Fruit fly (Drosophila melanogaster) whole organism, embryonic: Measurements from ENCODE around the gene SsRbeta.

Experiments used
- B-H2 ChIP-seq: fragments of 200-800 bp; sonication (Bioruptor generic); optimal IDR thresholded peaks from 2 replicates; lab custom pipeline; 2018; ENCODE audit warnings: missing biosample characterization, mild to moderate bottlenecking, missing genetic modification characterization
- CG10147 ChIP-seq: fragments of 200-800 bp; sonication (Bioruptor generic); optimal IDR thresholded peaks from 2 replicates; lab custom pipeline; 2019; ENCODE audit warnings: missing biosample characterization, mild to moderate bottlenecking, missing genetic modification characterization, moderate library complexity
- CG10543 ChIP-seq: fragments of 200-800 bp; sonication (Bioruptor generic); optimal IDR thresholded peaks from 3 replicates; lab custom pipeline; 2017; ENCODE audit warnings: missing biosample characterization, mild to moderate bottlenecking, missing genetic modification characterization, moderate library complexity
- CG11247 ChIP-seq: fragments of 200-800 bp; sonication (Bioruptor generic); IDR thresholded peaks from 2 replicates; pipeline ENCODE4 v1.3.6; 2022; ENCODE audit warnings: missing biosample characterization, missing genetic modification characterization
- CG12942 ChIP-seq: fragments of 200-800 bp; sonication (Bioruptor generic); optimal IDR thresholded peaks from 3 replicates; lab custom pipeline; 2016; ENCODE audit warnings: missing biosample characterization, missing genetic modification characterization
- CG13894 ChIP-seq: fragments of 200-800 bp; sonication (Bioruptor generic); optimal IDR thresholded peaks from 3 replicates; lab custom pipeline; 2018; ENCODE audit warnings: missing biosample characterization, mild to moderate bottlenecking, missing genetic modification characterization, moderate library complexity
- CG1603 ChIP-seq: fragments of 200-800 bp; sonication (Bioruptor generic); optimal IDR thresholded peaks from 2 replicates; lab custom pipeline; 2019; ENCODE audit warnings: missing biosample characterization, mild to moderate bottlenecking, missing genetic modification characterization, moderate library complexity
- CG18599 ChIP-seq: fragments of 200-800 bp; sonication (Bioruptor generic); optimal IDR thresholded peaks from 3 replicates; lab custom pipeline; 2017; ENCODE audit warnings: missing biosample characterization, missing genetic modification characterization, mild to moderate bottlenecking, moderate library complexity, missing genetic modification reagents
- CG18619 ChIP-seq: fragments of 200-800 bp; sonication (Bioruptor generic); optimal IDR thresholded peaks from 3 replicates; lab custom pipeline; 2017; ENCODE audit warnings: missing biosample characterization, mild to moderate bottlenecking, missing genetic modification characterization
- CG2120 ChIP-seq: fragments of 200-800 bp; sonication (Bioruptor generic); optimal IDR thresholded peaks from 3 replicates; lab custom pipeline; 2016; ENCODE audit warnings: missing biosample characterization, missing genetic modification characterization
- CG31388 ChIP-seq: fragments of 200-800 bp; sonication (Bioruptor generic); optimal IDR thresholded peaks from 2 replicates; lab custom pipeline; 2016; ENCODE audit warnings: missing biosample characterization, missing genetic modification characterization
- CG33213 ChIP-seq: fragments of 200-800 bp; sonication (Bioruptor generic); optimal IDR thresholded peaks from 3 replicates; lab custom pipeline; 2016; ENCODE audit warnings: missing biosample characterization, missing genetic modification characterization
- CG33557 ChIP-seq: fragments of 200-800 bp; sonication (Bioruptor generic); optimal IDR thresholded peaks from 2 replicates; lab custom pipeline; 2019; ENCODE audit warnings: missing biosample characterization, mild to moderate bottlenecking, missing genetic modification characterization, moderate library complexity
- CG4730 ChIP-seq: fragments of 200-800 bp; sonication (Bioruptor generic); IDR thresholded peaks from 2 replicates; pipeline ENCODE4 v1.3.6; 2022; ENCODE audit warnings: missing biosample characterization, missing genetic modification characterization
- CG4854 ChIP-seq: fragments of 200-800 bp; sonication (Bioruptor generic); optimal IDR thresholded peaks from 2 replicates; lab custom pipeline; 2016; ENCODE audit warnings: missing biosample characterization, missing genetic modification characterization, inconsistent platforms
- CG5953 ChIP-seq: fragments of 200-800 bp; sonication (Bioruptor generic); IDR thresholded peaks from 2 replicates; pipeline ENCODE4 v1.3.6; 2022; ENCODE audit warnings: missing biosample characterization, missing genetic modification characterization
- CG6854 ChIP-seq: fragments of 200-800 bp; sonication (Bioruptor generic); optimal IDR thresholded peaks from 3 replicates; lab custom pipeline; 2017; ENCODE audit warnings: missing biosample characterization, mild to moderate bottlenecking, missing genetic modification characterization
- CG9437 ChIP-seq: fragments of 200-800 bp; sonication (Bioruptor generic); optimal IDR thresholded peaks from 2 replicates; lab custom pipeline; 2018; ENCODE audit warnings: missing biosample characterization, mild to moderate bottlenecking, missing genetic modification characterization
- Dbx ChIP-seq: fragments of 200-800 bp; sonication (Bioruptor generic); IDR thresholded peaks from 3 replicates; pipeline ENCODE4 v1.3.6; 2022; ENCODE audit warnings: missing biosample characterization, missing genetic modification characterization
- HHEX ChIP-seq: fragments of 200-800 bp; sonication (Bioruptor generic); optimal IDR thresholded peaks from 3 replicates; lab custom pipeline; 2017; ENCODE audit warnings: missing biosample characterization, mild to moderate bottlenecking, missing genetic modification characterization, missing genetic modification reagents
- Hr39 ChIP-seq: fragments of >200 bp; optimal IDR thresholded peaks from 2 replicates; lab custom pipeline; 2017
- Opbp ChIP-seq: fragments of 200-800 bp; sonication (Bioruptor generic); IDR thresholded peaks from 3 replicates; pipeline ENCODE4 v1.3.6; 2022; ENCODE audit warnings: missing biosample characterization, missing genetic modification characterization; ENCODE audit not compliant: partially characterized antibody
- Ptx1 ChIP-seq: fragments of 200-800 bp; sonication (Bioruptor generic); IDR thresholded peaks from 2 replicates; pipeline ENCODE4 v1.3.6; 2022; ENCODE audit warnings: missing biosample characterization, missing genetic modification characterization
- Xbp1 ChIP-seq: fragments of 200-800 bp; sonication (Bioruptor generic); optimal IDR thresholded peaks from 3 replicates; lab custom pipeline; 2016; ENCODE audit warnings: missing biosample characterization, mild to moderate bottlenecking, missing genetic modification characterization
- ab ChIP-seq: fragments of 200-800 bp; sonication (Bioruptor generic); optimal IDR thresholded peaks from 2 replicates; lab custom pipeline; 2016; ENCODE audit warnings: missing biosample characterization, missing genetic modification characterization
- al ChIP-seq: fragments of 200-800 bp; sonication (Bioruptor generic); IDR thresholded peaks from 2 replicates; pipeline ENCODE4 v1.3.6; 2022; ENCODE audit warnings: missing biosample characterization, missing genetic modification characterization
- ase ChIP-seq: fragments of 200-800 bp; sonication (Bioruptor generic); IDR thresholded peaks from 3 replicates; pipeline ENCODE4 v1.3.6; 2022; ENCODE audit warnings: missing biosample characterization, missing genetic modification characterization
- bcd ChIP-seq: fragments of 200-800 bp; sonication (Bioruptor generic); optimal IDR thresholded peaks from 2 replicates; lab custom pipeline; 2017; ENCODE audit warnings: missing biosample characterization, mild to moderate bottlenecking, missing genetic modification characterization
- bsh ChIP-seq, 2 experiments: fragments of 200-800 bp; sonication (Bioruptor generic); optimal IDR thresholded peaks; 2 replicates each; lab custom pipeline; 2017 to 2018; ENCODE audit warnings: mild to moderate bottlenecking in 2 of 2, missing biosample characterization in 2 of 2, missing genetic modification characterization in 2 of 2, moderate library complexity in 1 of 2
- cad ChIP-seq: fragments of >200 bp; optimal IDR thresholded peaks from 2 replicates; lab custom pipeline; 2017; ENCODE audit warnings: missing biosample characterization, missing genetic modification characterization
- cas ChIP-seq: fragments of 200-800 bp; sonication (Bioruptor generic); IDR thresholded peaks from 2 replicates; pipeline ENCODE4 v1.3.6; 2022; ENCODE audit warnings: missing biosample characterization, missing genetic modification characterization
- crol ChIP-seq: fragments of 200-800 bp; sonication (Bioruptor generic); IDR thresholded peaks from 2 replicates; pipeline ENCODE4 v1.3.6; 2022; ENCODE audit warnings: missing biosample characterization, missing genetic modification characterization
- gcm ChIP-seq: fragments of 200-800 bp; sonication (Bioruptor generic); optimal IDR thresholded peaks from 2 replicates; lab custom pipeline; 2019; ENCODE audit warnings: missing biosample characterization, mild to moderate bottlenecking, missing genetic modification characterization, moderate library complexity
- gem ChIP-seq: fragments of 200-800 bp; sonication (Bioruptor generic); optimal IDR thresholded peaks from 2 replicates; lab custom pipeline; 2019; ENCODE audit warnings: missing biosample characterization, mild to moderate bottlenecking, missing genetic modification characterization, moderate library complexity
- gro ChIP-seq: fragments of 200-800 bp; sonication (Bioruptor generic); optimal IDR thresholded peaks from 2 replicates; lab custom pipeline; 2016; ENCODE audit warnings: missing biosample characterization, missing genetic modification characterization
- gsb-n ChIP-seq: fragments of 200-800 bp; sonication (Bioruptor generic); optimal IDR thresholded peaks from 3 replicates; lab custom pipeline; 2018; ENCODE audit warnings: missing biosample characterization, mild to moderate bottlenecking, missing genetic modification characterization
- ham ChIP-seq: fragments of 200-800 bp; sonication (Bioruptor generic); IDR thresholded peaks from 2 replicates; pipeline ENCODE4 v1.3.6; 2022; ENCODE audit warnings: missing biosample characterization, missing genetic modification characterization
- hbn ChIP-seq: fragments of 200-800 bp; sonication (Bioruptor generic); IDR thresholded peaks from 2 replicates; pipeline ENCODE4 v1.3.6; 2022; ENCODE audit warnings: missing biosample characterization, missing genetic modification characterization; ENCODE audit not compliant: partially characterized antibody
- insv ChIP-seq, 2 experiments: fragments of 200-800 bp; sonication (Bioruptor generic); optimal IDR thresholded peaks; 3 replicates each; lab custom pipeline; 2016 to 2018; ENCODE audit warnings: missing biosample characterization in 2 of 2, missing genetic modification characterization in 2 of 2
- ken ChIP-seq: fragments of 200-800 bp; sonication (Bioruptor generic); IDR thresholded peaks from 3 replicates; pipeline ENCODE4 v1.3.6; 2022; ENCODE audit warnings: missing biosample characterization, missing genetic modification characterization
- lilli ChIP-seq: fragments of 200-800 bp; sonication (Bioruptor generic); optimal IDR thresholded peaks from 3 replicates; lab custom pipeline; 2016; ENCODE audit warnings: missing biosample characterization, missing genetic modification characterization
- onecut ChIP-seq: fragments of 200-800 bp; sonication (Bioruptor generic); IDR thresholded peaks from 2 replicates; pipeline ENCODE4 v1.3.6; 2022; ENCODE audit warnings: missing biosample characterization, missing genetic modification characterization
- pan ChIP-seq, 4 experiments: fragments of >200 bp in 3 of 4; fragments of 200-800 bp in 1 of 4; sonication (Bioruptor generic) in 1 of 4; optimal IDR thresholded peaks in 3 of 4; IDR thresholded peaks in 1 of 4; 2 replicates each; pipeline versions ENCODE4 v1.3.6 to Lab custom; 2017 to 2022; ENCODE audit warnings: missing biosample characterization in 2 of 4, missing genetic modification characterization in 2 of 4, mixed read lengths in 1 of 4
- repo ChIP-seq: fragments of 200-800 bp; sonication (Bioruptor generic); optimal IDR thresholded peaks from 2 replicates; lab custom pipeline; 2016; ENCODE audit warnings: missing biosample characterization, missing genetic modification characterization
- ro ChIP-seq: fragments of 200-800 bp; sonication (Bioruptor generic); IDR thresholded peaks from 2 replicates; pipeline ENCODE4 v1.3.6; 2022; ENCODE audit warnings: missing biosample characterization, missing genetic modification characterization
- row ChIP-seq: fragments of 200-800 bp; sonication (Bioruptor generic); IDR thresholded peaks from 3 replicates; pipeline ENCODE4 v1.3.6; 2022; ENCODE audit warnings: missing biosample characterization, missing genetic modification characterization
- sens ChIP-seq: fragments of 200-800 bp; sonication (Bioruptor generic); peaks from one replicate; lab custom pipeline; 2016; ENCODE audit warnings: missing biosample characterization, missing genetic modification characterization
- stc ChIP-seq: fragments of 200-800 bp; sonication (Bioruptor generic); IDR thresholded peaks from 2 replicates; pipeline ENCODE4 v1.3.6; 2022; ENCODE audit warnings: missing biosample characterization, missing genetic modification characterization
- sug ChIP-seq: fragments of 200-800 bp; optimal IDR thresholded peaks from 2 replicates; lab custom pipeline; 2019; ENCODE audit warnings: missing biosample characterization, mild to moderate bottlenecking, missing genetic modification characterization, moderate library complexity

SsRbeta gene

DNA sequence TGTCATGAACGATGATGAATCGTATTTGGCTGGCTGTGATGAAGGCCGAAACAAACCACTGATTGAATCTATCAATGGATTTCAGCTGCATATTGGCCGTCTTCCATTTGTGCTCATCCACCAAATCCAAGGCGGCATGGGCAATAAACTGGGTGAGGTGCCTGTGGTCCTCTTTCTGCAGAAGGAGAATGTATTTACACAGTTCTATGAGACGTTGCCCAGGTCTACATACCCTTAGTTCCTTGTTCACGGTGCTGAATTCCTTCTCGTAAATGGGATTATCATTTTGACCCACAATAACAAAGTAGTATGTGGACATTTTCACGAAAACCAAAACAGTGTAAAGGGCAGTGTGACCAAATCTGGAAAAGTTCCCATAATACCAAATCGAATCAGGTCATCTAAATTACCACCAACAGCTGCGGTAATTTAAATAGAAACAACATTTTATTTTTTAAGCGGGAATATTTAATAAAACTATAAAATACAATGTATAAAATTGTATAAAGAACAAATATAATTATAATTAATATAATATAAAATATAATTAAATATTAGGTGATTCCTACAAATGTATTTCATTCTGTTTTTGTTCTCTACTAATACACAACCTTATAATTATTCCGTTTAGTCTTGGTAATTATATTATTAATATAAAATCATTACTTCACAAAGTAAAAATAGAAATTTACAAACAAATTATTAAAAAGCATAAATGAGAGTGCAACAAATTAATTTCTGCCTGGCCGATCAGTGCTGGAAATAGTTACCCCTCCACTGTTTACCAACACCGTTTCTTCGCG lies 2.0 kb downstream of the SsRbeta start, which contains the start of the genes Trs20 and elg1 (continued):
- TF ChIP-seq CG11247 (GFP tag; lab: Robert Waterston, UW) (no peak), CG10543 (GFP tag; lab: Kevin White, UChicago) (peak; percentile 49), CG4730 (no peak), ab (GFP tag; lab: Kevin White, UChicago) (no peak), ham (GFP tag; lab: Robert Waterston, UW) (no peak), CG12942 (GFP tag; lab: Kevin White, UChicago) (no peak), CG13894 (peak; percentile 15), ken (no peak), repo (GFP tag; lab: Kevin White, UChicago) (no peak), Opbp (GFP tag; lab: Robert Waterston, UW) (peak; percentile 42; the same call in 1 of the 3 replicates), Ptx1 (GFP tag; lab: Robert Waterston, UW) (peak; percentile 47), stc (GFP tag; lab: Robert Waterston, UW) (0 out of 2 replicates have a peak, but pooled peaks have one; percentile 24), gro (peak; percentile 21), CG33557 (peak; percentile 51), CG6854 (GFP tag; lab: Kevin White, UChicago) (peak; percentile 37), CG1603 (tag; lab: Kevin White, UChicago) (peak; percentile 43), CG4854 (GFP tag; lab: Kevin White, UChicago) (no peak), row (peak; percentile 75), CG10147 (GFP tag; lab: Kevin White, UChicago) (peak; percentile 7), Hr39 (lab: Kevin White, UChicago) (no peak), hbn (GFP tag; lab: Robert Waterston, UW) (no peak), gcm (GFP tag; lab: Kevin White, UChicago) (peak; percentile 77), ase (no peak), gem (peak; percentile 81), CG18599 (peak; percentile 46), cad (no peak), CG18619 (peak; percentile 14), onecut (GFP tag; lab: Robert Waterston, UW) (0 out of 2 replicates have a peak, but pooled peaks have one; percentile 33), insv (GFP tag; optimal IDR thresholded peaks at IDR 0.05; lab: Kevin White, UChicago) (peak in 1 of 2 experiments; percentile 35), CG33213 (GFP tag; lab: Kevin White, UChicago) (no peak), Xbp1 (GFP tag; lab: Kevin White, UChicago) (peak; percentile 35), al (GFP tag; lab: Robert Waterston, UW) (peak; percentile 39; the same call in 1 of the 2 replicates), CG31388 (GFP tag; lab: Kevin White, UChicago) (no peak), Dbx (peak; percentile 63; the same call in 2 of the 3 replicates), lilli (GFP tag; lab: Kevin White, UChicago) (peak; percentile 45), CG5953 (no peak), sens (GFP tag; lab: Kevin White, UChicago) (peak; percentile 77), CG9437 (GFP tag; lab: Kevin White, UChicago) (peak; percentile 62), B-H2 (GFP tag; lab: Kevin White, UChicago) (peak; percentile 61), crol (GFP tag; lab: Robert Waterston, UW) (no peak), gsb-n (tag; lab: Kevin White, UChicago) (peak; percentile 85), sug (tag; lab: Kevin White, UChicago) (peak; percentile 58), bsh (GFP tag; optimal IDR thresholded peaks at IDR 0.05; lab: Kevin White, UChicago) (peak in 1 of 2 experiments; percentile 57), pan (optimal IDR thresholded peaks at IDR 0.05; lab: Kevin White, UChicago) (no peak), pan (GFP tag; optimal IDR thresholded peaks at IDR 0.05 in 1 of 2, IDR thresholded peaks at IDR 0.05 in 1 of 2) (peak in 1 of 2 experiments; percentile 11), bcd (GFP tag; lab: Kevin White, UChicago) (peak; percentile 2), cas (GFP tag; lab: Robert Waterston, UW) (0 out of 2 replicates have a peak, but pooled peaks have one; percentile 4), ro (GFP tag; lab: Robert Waterston, UW) (no peak), HHEX (no peak), CG2120 (GFP tag; lab: Kevin White, UChicago) (peak; percentile 42)
